Worm (Caenorhabditis elegans): ENCODE measurements around the gene syg-2.

- TF ChIP-seq ama-1 (optimal IDR thresholded peaks at IDR 0.05) (no peak), pqm-1 (tag; optimal IDR thresholded peaks at IDR 0.05) (no peak), lsy-2 (tag; optimal IDR thresholded peaks at IDR 0.05) (no peak), egl-13 (tag; optimal IDR thresholded peaks at IDR 0.05) (no peak)
Measured at ce11 chrX:14684406-14684927, 29.7 kb downstream of the syg-2 start, which contains the start of gene csq-1.

All from whole organism, L1 larva.